Worm (Caenorhabditis elegans): ENCODE data around the gene B0507.5.

The B0507.5 gene

ce11 chrV:8762861-8763260 is 9.4 kb downstream of the B0507.5 start, which contains the start of gene B0507.8:
Gene B0507.8 (minus strand): TSS chrV:8762961.
- TF ChIP-seq elt-1 (tag; optimal IDR thresholded peaks at IDR 0.05; ENCODE audit: borderline replicate concordance, insufficient read depth) = no peak

ce11 chrV:8765938-8766337 is 12.4 kb downstream of the B0507.5 start, which contains the start of gene B0507.9:
Gene B0507.9 (minus strand): TSS chrV:8766038.
- TF ChIP-seq ceh-39 (tag; optimal IDR thresholded peaks at IDR 0.05) (no peak), ceh-43 (GFP tag; optimal IDR thresholded peaks at IDR 0.05) (no peak), M03D4.4 (tag; optimal IDR thresholded peaks at IDR 0.05) (no peak), ceh-83 (GFP tag; optimal IDR thresholded peaks at IDR 0.05) (no peak), ztf-11 (tag; optimal IDR thresholded peaks at IDR 0.05) (no peak), elt-3 (tag; optimal IDR thresholded peaks at IDR 0.05) (no peak), unc-120 (tag; optimal IDR thresholded peaks at IDR 0.05; ENCODE audit: poor library complexity, severe bottlenecking) (no peak), sptf-1 (tag; optimal IDR thresholded peaks at IDR 0.05) (no peak), ham-2 (GFP tag; optimal IDR thresholded peaks at IDR 0.05) (no peak), hlh-1 (tag; optimal IDR thresholded peaks at IDR 0.05) (no peak), nhr-2 (tag; optimal IDR thresholded peaks at IDR 0.05) (no peak), drap-1 (GFP tag; optimal IDR thresholded peaks at IDR 0.05) (no peak), lin-13 (tag; optimal IDR thresholded peaks at IDR 0.05) (no peak), sem-2 (GFP tag; optimal IDR thresholded peaks at IDR 0.05) (no peak), nhr-237 (tag; optimal IDR thresholded peaks at IDR 0.05) (no peak), pha-4 (tag; optimal IDR thresholded peaks at IDR 0.05) (no peak)

- no peak for TF ChIP-seq drap-1 (GFP tag; optimal IDR thresholded peaks at IDR 0.05)
- TF ChIP-seq nhr-237 (tag; optimal IDR thresholded peaks at IDR 0.05) = no peak
- no peak for TF ChIP-seq ceh-39 (tag; optimal IDR thresholded peaks at IDR 0.05)
- no peak for TF ChIP-seq ztf-11 (tag; optimal IDR thresholded peaks at IDR 0.05)
- TF ChIP-seq flh-1 (GFP tag; optimal IDR thresholded peaks at IDR 0.05) = no peak
- TF ChIP-seq mls-2 (tag; optimal IDR thresholded peaks at IDR 0.05) = no peak
- TF ChIP-seq ceh-83 (GFP tag; optimal IDR thresholded peaks at IDR 0.05) = no peak
- TF ChIP-seq sptf-1 (tag; optimal IDR thresholded peaks at IDR 0.05) = no peak
- no peak for TF ChIP-seq cnd-1 (tag; optimal IDR thresholded peaks at IDR 0.05)
- TF ChIP-seq nhr-28 (tag; optimal IDR thresholded peaks at IDR 0.05) = no peak
Measured at ce11 chrV:8767041-8767440, 13.5 kb downstream of the B0507.5 start.

DNA sequence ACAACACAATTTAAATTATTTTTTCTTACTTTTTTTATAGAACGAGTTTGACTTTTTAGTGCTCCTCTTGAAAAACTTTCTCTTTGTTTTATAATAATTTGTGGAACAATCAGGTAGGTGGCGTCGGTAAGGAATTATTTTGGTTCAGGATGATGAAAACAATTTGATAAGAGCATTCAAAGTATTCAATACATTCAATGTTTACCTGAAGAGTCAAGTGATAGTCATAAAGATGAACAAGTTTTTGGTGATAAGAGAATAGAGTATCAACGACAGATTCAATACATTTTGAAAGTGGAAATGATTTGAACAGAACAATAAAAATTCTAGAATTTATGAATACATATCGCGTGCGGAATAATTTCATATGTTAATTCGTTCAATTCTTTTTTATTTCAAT is 14.0 kb downstream of the B0507.5 start:
- TF ChIP-seq elt-3 (tag; optimal IDR thresholded peaks at IDR 0.05) (no peak), flh-1 (GFP tag; optimal IDR thresholded peaks at IDR 0.05) (no peak), unc-62 (GFP tag; optimal IDR thresholded peaks at IDR 0.05) (no peak), pha-4 (tag; optimal IDR thresholded peaks at IDR 0.05) (no peak), ztf-11 (tag; optimal IDR thresholded peaks at IDR 0.05) (no peak), bed-3 (GFP tag; optimal IDR thresholded peaks at IDR 0.05) (no peak), mep-1 (tag; optimal IDR thresholded peaks at IDR 0.05) (no peak), ceh-39 (tag; optimal IDR thresholded peaks at IDR 0.05) (no peak), lin-32 (GFP tag; optimal IDR thresholded peaks at IDR 0.05) (no peak), nhr-12 (tag; optimal IDR thresholded peaks at IDR 0.05) (no peak), nhr-28 (tag; optimal IDR thresholded peaks at IDR 0.05) (no peak), nhr-2 (tag; optimal IDR thresholded peaks at IDR 0.05) (no peak), blmp-1 (tag; optimal IDR thresholded peaks at IDR 0.05) (no peak), zip-8 (tag; optimal IDR thresholded peaks at IDR 0.05) (no peak), cnd-1 (tag; optimal IDR thresholded peaks at IDR 0.05) (no peak)

DNA sequence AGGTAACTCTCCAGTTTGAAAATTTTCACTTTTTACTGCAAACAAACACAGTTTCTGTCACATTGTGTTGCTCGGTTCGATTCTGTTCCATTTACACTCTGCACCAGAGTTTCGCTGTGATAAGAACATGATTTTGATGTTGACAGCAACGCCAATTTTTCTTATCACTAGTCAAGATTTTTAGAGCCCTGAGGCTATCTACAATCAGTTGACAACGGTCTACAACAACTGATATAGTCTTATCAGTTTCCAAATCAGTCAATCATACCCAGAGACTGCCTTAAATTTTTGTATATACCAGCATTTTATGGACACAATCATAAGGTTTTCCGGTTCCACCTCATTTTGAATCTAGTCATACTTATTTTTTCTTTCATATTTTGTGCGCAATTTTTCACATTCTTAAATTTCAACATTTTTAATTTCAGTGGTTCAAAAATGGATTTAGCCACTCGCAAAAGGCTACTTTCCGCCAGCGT is 15.0 kb downstream of the B0507.5 start, which contains the start of gene B0507.3:
Gene B0507.3, plus strand, starts transcription at position 429 of the 479 bp plus-strand sequence.
- no peak for TF ChIP-seq ceh-39 (tag; optimal IDR thresholded peaks at IDR 0.05)
- no peak for TF ChIP-seq nhr-28 (tag; optimal IDR thresholded peaks at IDR 0.05)
- no peak for TF ChIP-seq drap-1 (GFP tag; optimal IDR thresholded peaks at IDR 0.05)
- no peak for TF ChIP-seq ceh-43 (GFP tag; optimal IDR thresholded peaks at IDR 0.05)
- TF ChIP-seq unc-120 (tag; optimal IDR thresholded peaks at IDR 0.05; ENCODE audit: poor library complexity, severe bottlenecking) = no peak

ce11 chrV:8769154-8769553 is 15.7 kb downstream of the B0507.5 start:
- TF ChIP-seq ceh-43 (GFP tag; optimal IDR thresholded peaks at IDR 0.05) (no peak), ces-1 (GFP tag; optimal IDR thresholded peaks at IDR 0.05) (no peak), unc-62 (GFP tag; optimal IDR thresholded peaks at IDR 0.05) (no peak), flh-1 (GFP tag; optimal IDR thresholded peaks at IDR 0.05) (no peak), elt-1 (tag; optimal IDR thresholded peaks at IDR 0.05; ENCODE audit: borderline replicate concordance, insufficient read depth) (no peak), nhr-76 (tag; optimal IDR thresholded peaks at IDR 0.05) (no peak), unc-120 (tag; optimal IDR thresholded peaks at IDR 0.05; ENCODE audit: poor library complexity, severe bottlenecking) (no peak), blmp-1 (tag; optimal IDR thresholded peaks at IDR 0.05) (no peak), ceh-83 (GFP tag; optimal IDR thresholded peaks at IDR 0.05) (no peak), ceh-39 (tag; optimal IDR thresholded peaks at IDR 0.05) (no peak), lin-13 (tag; optimal IDR thresholded peaks at IDR 0.05) (no peak), tbx-8 (GFP tag; optimal IDR thresholded peaks at IDR 0.05) (no peak), nhr-28 (tag; optimal IDR thresholded peaks at IDR 0.05) (no peak)
